Worm (Caenorhabditis elegans) whole organism, late embryonic: ENCODE measurements around the gene ckk-1.
A peak's percentile ranks its signal among the peaks of the same experiment; 100 is the strongest.

ENCODE experiments used
- C08G9.2 ChIP-seq: sonication (generic microtip); optimal IDR thresholded peaks from 2 replicates; lab custom pipeline; 2016; ENCODE audit warnings: mild to moderate bottlenecking, missing genetic modification characterization, moderate library complexity, missing compliant biosample characterization
- K09A11.1 ChIP-seq: sonication (generic microtip); optimal IDR thresholded peaks from 2 replicates; lab custom pipeline; 2017; ENCODE audit warnings: antibody characterized with exemption, mild to moderate bottlenecking, missing genetic modification characterization, missing compliant biosample characterization; ENCODE audit not compliant: insufficient read depth
- T23F11.4 ChIP-seq: fragments of 200-800 bp; sonication (Bioruptor generic); optimal IDR thresholded peaks from 2 replicates; lab custom pipeline; 2018; ENCODE audit warnings: mild to moderate bottlenecking, missing genetic modification characterization, missing compliant biosample characterization
- Y22D7AL.16 ChIP-seq: sonication (generic microtip); optimal IDR thresholded peaks from 2 replicates; lab custom pipeline; 2016; ENCODE audit warnings: missing genetic modification characterization, missing compliant biosample characterization
- ahr-1 ChIP-seq: sonication (generic microtip); optimal IDR thresholded peaks from 2 replicates; lab custom pipeline; 2016; ENCODE audit warnings: missing genetic modification characterization, missing compliant biosample characterization
- ceh-18 ChIP-seq: sonication (generic microtip); optimal IDR thresholded peaks from 2 replicates; lab custom pipeline; 2016; ENCODE audit warnings: missing genetic modification characterization, missing compliant biosample characterization
- ceh-19 ChIP-seq: fragments of 200-800 bp; sonication (Bioruptor generic); optimal IDR thresholded peaks from 2 replicates; lab custom pipeline; 2018; ENCODE audit warnings: mild to moderate bottlenecking, missing genetic modification characterization, missing compliant biosample characterization
- ceh-24 ChIP-seq: sonication (generic microtip); optimal IDR thresholded peaks from 2 replicates; lab custom pipeline; 2016; ENCODE audit warnings: mild to moderate bottlenecking, missing genetic modification characterization, missing compliant biosample characterization
- ceh-31 ChIP-seq: sonication (generic microtip); optimal IDR thresholded peaks from 2 replicates; lab custom pipeline; 2016; ENCODE audit warnings: missing genetic modification characterization, missing compliant biosample characterization
- ceh-34 ChIP-seq: sonication (generic microtip); optimal IDR thresholded peaks from 2 replicates; lab custom pipeline; 2016; ENCODE audit warnings: mild to moderate bottlenecking, missing genetic modification characterization, missing compliant biosample characterization
- ceh-45 ChIP-seq: fragments of 200-800 bp; sonication (Bioruptor generic); IDR thresholded peaks from 2 replicates; pipeline ENCODE4 v1.3.6; 2022; ENCODE audit warnings: missing genetic modification reagents, missing genetic modification characterization, missing compliant biosample characterization
- dve-1 ChIP-seq: sonication (generic microtip); optimal IDR thresholded peaks from 2 replicates; lab custom pipeline; 2017; ENCODE audit warnings: antibody characterized with exemption, mild to moderate bottlenecking, missing genetic modification characterization, missing compliant biosample characterization
- elt-2 ChIP-seq: sonication (generic microtip); optimal IDR thresholded peaks from 2 replicates; lab custom pipeline; 2016; ENCODE audit warnings: missing genetic modification reagents, missing genetic modification characterization, missing compliant biosample characterization
- elt-4 ChIP-seq: sonication (generic microtip); optimal IDR thresholded peaks from 2 replicates; lab custom pipeline; 2016; ENCODE audit warnings: missing genetic modification characterization, missing compliant biosample characterization
- fax-1 ChIP-seq: sonication (generic microtip); optimal IDR thresholded peaks from 2 replicates; lab custom pipeline; 2016; ENCODE audit warnings: missing genotype, missing genetic modification characterization, missing compliant biosample characterization
- fkh-10 ChIP-seq: fragments of 150-350 bp; optimal IDR thresholded peaks from 2 replicates; lab custom pipeline; 2014; ENCODE audit warnings: missing biosample characterization, missing genetic modification reagents, missing genetic modification characterization
- gmeb-2 ChIP-seq: sonication (generic microtip); optimal IDR thresholded peaks from 2 replicates; lab custom pipeline; 2016; ENCODE audit warnings: missing genetic modification characterization, inconsistent platforms, missing compliant biosample characterization
- hlh-30 ChIP-seq: sonication (generic microtip); optimal IDR thresholded peaks from 2 replicates; lab custom pipeline; 2017; ENCODE audit warnings: antibody characterized with exemption, missing genetic modification characterization, missing compliant biosample characterization; ENCODE audit not compliant: insufficient read depth
- hlh-6 ChIP-seq: sonication (generic microtip); optimal IDR thresholded peaks from 2 replicates; lab custom pipeline; 2016; ENCODE audit warnings: missing genotype, missing genetic modification characterization, missing compliant biosample characterization
- hlh-8 ChIP-seq: sonication (generic microtip); optimal IDR thresholded peaks from 2 replicates; lab custom pipeline; 2016; ENCODE audit warnings: missing genotype, missing genetic modification characterization, missing compliant biosample characterization
- madf-2 ChIP-seq: sonication (generic microtip); optimal IDR thresholded peaks from 2 replicates; lab custom pipeline; 2017; ENCODE audit warnings: missing genetic modification characterization, missing compliant biosample characterization
- nfya-1 ChIP-seq: sonication (generic microtip); optimal IDR thresholded peaks from 2 replicates; lab custom pipeline; 2017; ENCODE audit warnings: missing genetic modification characterization, mild to moderate bottlenecking, missing compliant biosample characterization, antibody characterized with exemption, moderate library complexity
- nhr-232 ChIP-seq: sonication (generic microtip); optimal IDR thresholded peaks from 2 replicates; lab custom pipeline; 2016; ENCODE audit warnings: missing genetic modification characterization, missing compliant biosample characterization
- odd-2 ChIP-seq: sonication (generic microtip); optimal IDR thresholded peaks from 2 replicates; lab custom pipeline; 2017; ENCODE audit warnings: antibody characterized with exemption, mild to moderate bottlenecking, missing genetic modification characterization, missing compliant biosample characterization
- rnt-1 ChIP-seq: sonication (generic microtip); optimal IDR thresholded peaks from 2 replicates; lab custom pipeline; 2016; ENCODE audit warnings: missing genetic modification characterization, missing compliant biosample characterization
- sox-4 ChIP-seq: sonication (generic microtip); optimal IDR thresholded peaks from 2 replicates; lab custom pipeline; 2017; ENCODE audit warnings: mild to moderate bottlenecking, missing genetic modification characterization, inconsistent platforms, missing compliant biosample characterization
- tbx-7 ChIP-seq: sonication (generic microtip); optimal IDR thresholded peaks from 2 replicates; lab custom pipeline; 2016; ENCODE audit warnings: missing genotype, missing genetic modification characterization, missing compliant biosample characterization
- ttx-3 ChIP-seq: sonication (generic microtip); optimal IDR thresholded peaks from 2 replicates; lab custom pipeline; 2016; ENCODE audit warnings: missing genetic modification reagents, missing genetic modification characterization, missing compliant biosample characterization
- unc-42 ChIP-seq: sonication (generic microtip); optimal IDR thresholded peaks from 2 replicates; lab custom pipeline; 2016; ENCODE audit warnings: missing genotype, missing genetic modification characterization, missing compliant biosample characterization
- unc-55 ChIP-seq: sonication (generic microtip); optimal IDR thresholded peaks from 2 replicates; lab custom pipeline; 2017; ENCODE audit warnings: missing biosample characterization, missing genetic modification reagents, missing genetic modification characterization
- ztf-16 ChIP-seq: sonication (generic microtip); optimal IDR thresholded peaks from 2 replicates; lab custom pipeline; 2017; ENCODE audit warnings: missing genetic modification characterization, missing compliant biosample characterization

Gene ckk-1

DNA sequence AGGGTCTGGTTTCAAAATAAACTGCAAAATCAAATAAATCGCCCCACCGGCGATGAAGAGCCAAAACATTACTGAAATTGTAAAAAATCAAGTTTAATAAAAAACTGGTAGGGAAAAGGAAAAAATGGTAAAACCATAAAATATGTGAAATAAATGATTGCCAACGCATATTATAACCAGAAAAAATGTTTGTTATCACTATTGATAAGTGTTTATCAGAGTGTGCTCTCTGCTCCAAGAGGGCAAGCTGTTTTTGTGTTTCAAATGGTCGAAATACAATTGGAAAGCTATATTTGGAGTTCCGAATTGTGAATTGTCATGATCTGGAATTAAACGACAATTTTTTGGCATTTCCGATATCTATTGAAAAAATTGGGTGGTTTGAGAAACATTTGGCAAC is 25.0 kb upstream of the ckk-1 start, which contains the start of gene C05D2.8:
Gene C05D2.8 (minus strand): TSS at position 71 of the 400 bp plus-strand sequence.
- peak; percentile 44 for TF ChIP-seq elt-2 (tag; lab: Kevin White, UChicago)
- no peak for TF ChIP-seq unc-55

DNA sequence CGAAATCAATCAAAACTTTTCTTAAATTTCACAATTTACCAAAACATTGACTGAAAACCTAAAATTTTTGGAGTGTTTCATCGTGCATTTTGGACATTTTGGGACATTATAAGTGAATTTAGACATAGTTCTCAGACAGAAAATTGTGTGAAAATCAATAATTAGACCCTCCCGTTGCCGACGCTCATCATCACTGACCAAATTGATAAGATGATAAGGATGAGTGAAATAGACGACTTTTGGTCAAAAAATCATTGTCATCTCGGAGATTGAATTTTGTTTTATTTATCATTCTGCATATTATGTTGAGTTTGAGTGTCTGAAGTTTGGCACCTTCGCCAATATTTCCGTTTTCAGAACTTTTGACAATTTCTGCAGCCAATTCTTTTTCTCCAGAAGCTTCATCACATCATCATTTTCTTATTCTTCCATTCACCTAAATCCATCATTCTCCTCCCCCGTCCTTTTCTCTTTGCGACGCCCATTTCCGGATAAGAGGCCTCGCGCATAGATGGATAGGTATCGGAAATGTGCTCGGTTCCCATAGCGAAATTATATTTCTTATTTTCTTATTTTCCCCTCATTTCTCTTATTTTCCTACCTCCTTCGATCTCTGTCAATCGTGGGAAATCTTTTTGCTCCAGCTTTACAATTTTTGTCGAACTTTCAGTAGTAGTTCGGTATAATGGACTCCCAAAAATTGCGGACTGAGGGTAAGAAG is 23.5 kb upstream of the ckk-1 start, which contains the start of gene bas-1:
Gene bas-1 (plus strand): TSS at position 671 of the 721 bp plus-strand sequence.
- TF ChIP-seq ceh-31 (no peak), fkh-10 (GFP tag; lab: Kevin White, UChicago) (no peak), hlh-6 (tag; lab: Kevin White, UChicago) (no peak), elt-2 (tag; lab: Kevin White, UChicago) (no peak), elt-4 (tag; lab: Kevin White, UChicago) (no peak), unc-55 (no peak), hlh-30 (tag; lab: Kevin White, UChicago) (no peak), fax-1 (tag; lab: Kevin White, UChicago) (no peak), madf-2 (tag; lab: Kevin White, UChicago) (no peak)

DNA sequence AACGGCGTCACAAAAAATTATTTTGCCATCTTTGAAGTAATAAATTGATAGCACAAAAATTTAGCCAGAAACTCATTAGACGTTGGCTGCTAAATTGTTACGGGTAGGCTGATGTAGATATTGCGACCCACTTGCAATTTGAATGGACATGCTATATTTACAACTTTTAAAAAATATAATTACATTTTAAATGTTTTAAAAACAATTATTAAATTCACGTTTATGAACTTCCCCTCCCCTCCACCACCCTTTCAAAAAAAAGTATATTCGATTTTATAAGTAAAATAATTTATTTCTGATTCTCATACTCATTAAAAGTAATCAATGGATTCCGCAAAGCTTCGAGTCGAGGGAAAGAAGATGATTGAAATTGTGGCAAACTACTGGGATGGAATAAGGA is 20.6 kb upstream of the ckk-1 start, which contains the start of gene basl-1:
Gene basl-1 (plus strand): TSS at position 301 of the 400 bp plus-strand sequence.
- TF ChIP-seq ceh-19 (GFP tag; lab: Kevin White, UChicago) = no peak
- TF ChIP-seq nhr-232 (tag; lab: Kevin White, UChicago) = no peak
- no peak for TF ChIP-seq unc-42 (tag; lab: Kevin White, UChicago)
- TF ChIP-seq hlh-8 = no peak
- no peak for TF ChIP-seq C08G9.2 (tag; lab: Kevin White, UChicago)
- no peak for TF ChIP-seq K09A11.1 (tag; lab: Kevin White, UChicago)
- no peak for TF ChIP-seq ttx-3
- no peak for TF ChIP-seq ceh-45 (GFP tag; lab: Robert Waterston, UW)
- no peak for TF ChIP-seq gmeb-2 (tag; lab: Kevin White, UChicago)
- no peak for TF ChIP-seq ceh-18 (tag; lab: Kevin White, UChicago)
- TF ChIP-seq rnt-1 (tag; lab: Kevin White, UChicago) = no peak
- TF ChIP-seq ztf-16 (tag; lab: Kevin White, UChicago) = no peak
- TF ChIP-seq madf-2 (tag; lab: Kevin White, UChicago) = no peak
- TF ChIP-seq T23F11.4 (GFP tag; lab: Kevin White, UChicago) = no peak
- no peak for TF ChIP-seq odd-2
- no peak for TF ChIP-seq Y22D7AL.16 (tag; lab: Kevin White, UChicago)
- no peak for TF ChIP-seq tbx-7 (tag; lab: Kevin White, UChicago)

DNA sequence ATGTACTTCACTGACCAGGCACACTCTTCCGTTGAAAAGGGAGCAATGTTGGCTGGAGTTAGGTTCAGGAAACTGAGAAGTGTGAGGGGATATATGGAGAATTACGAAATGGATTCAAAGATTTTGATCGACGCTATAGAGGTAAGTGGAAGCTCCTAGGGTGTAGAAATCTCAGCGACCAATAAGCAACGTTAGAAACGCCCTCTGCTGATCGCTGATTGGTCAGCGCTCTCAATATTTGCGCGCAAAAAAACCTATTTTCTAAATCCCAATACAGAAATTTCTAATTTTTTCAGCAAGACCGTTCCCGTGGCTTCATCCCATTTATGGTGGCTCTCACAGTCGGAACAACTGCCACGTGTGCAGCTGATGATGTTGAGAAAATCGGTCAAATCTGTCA is 19.6 kb upstream of the ckk-1 start:
- TF ChIP-seq nfya-1 (tag; lab: Kevin White, UChicago) = peak; percentile 56
- TF ChIP-seq ceh-34 (tag; lab: Kevin White, UChicago) = no peak

DNA sequence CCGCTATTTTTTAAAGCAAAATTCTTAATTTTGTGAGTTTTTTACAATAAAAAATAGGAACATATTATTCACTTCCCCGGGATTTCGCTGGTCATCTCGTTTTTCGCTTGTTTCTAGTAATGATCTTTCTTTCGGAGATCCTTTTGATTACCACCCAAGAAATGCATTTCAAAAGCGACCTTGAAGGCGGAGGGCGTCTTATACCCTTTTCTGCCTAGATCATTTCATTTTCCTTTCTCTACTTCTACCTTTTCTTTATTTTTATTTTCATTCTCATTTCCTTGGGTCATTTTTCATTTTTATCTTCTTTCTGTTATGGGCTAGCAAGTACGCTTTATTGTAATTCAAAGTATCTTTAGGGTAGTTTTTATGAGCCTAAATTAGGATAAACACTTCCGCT is 15.1 kb upstream of the ckk-1 start:
- TF ChIP-seq dve-1 (no peak), ahr-1 (no peak), madf-2 (tag; lab: Kevin White, UChicago) (no peak), ceh-24 (tag; lab: Kevin White, UChicago) (no peak), ceh-18 (tag; lab: Kevin White, UChicago) (no peak), elt-2 (tag; lab: Kevin White, UChicago) (no peak), sox-4 (tag; lab: Kevin White, UChicago) (no peak), ztf-16 (tag; lab: Kevin White, UChicago) (no peak), fkh-10 (GFP tag; lab: Kevin White, UChicago) (no peak)
- TF ChIP-seq, all 69 proteins: peak for 0
